Fruit fly (Drosophila melanogaster) whole organism, pupa: ENCODE results near the gene CG2680.

Experiments used
- CG10348 ChIP-seq: fragments of 200-800 bp; sonication (Bioruptor generic); IDR thresholded peaks from 2 replicates; pipeline ENCODE4 v1.3.6; 2022; ENCODE audit warnings: missing biosample characterization, missing genetic modification characterization
- CG13204 ChIP-seq: fragments of 200-800 bp; sonication (Bioruptor generic); optimal IDR thresholded peaks from 2 replicates; lab custom pipeline; 2018; ENCODE audit warnings: missing biosample characterization, mild to moderate bottlenecking, missing genetic modification characterization, moderate library complexity
- CG17806 ChIP-seq: fragments of 200-800 bp; sonication (Bioruptor generic); optimal IDR thresholded peaks from 2 replicates; lab custom pipeline; 2018; ENCODE audit warnings: missing biosample characterization, mild to moderate bottlenecking, missing genetic modification characterization, moderate library complexity
- CG32121 ChIP-seq: fragments of 200-800 bp; sonication (Bioruptor generic); IDR thresholded peaks from 2 replicates; pipeline ENCODE4 v1.3.6; 2022; ENCODE audit warnings: missing biosample characterization, missing genetic modification characterization
- CG34367 ChIP-seq: fragments of 200-800 bp; sonication (Bioruptor generic); optimal IDR thresholded peaks from 2 replicates; lab custom pipeline; 2018; ENCODE audit warnings: missing biosample characterization, mild to moderate bottlenecking, missing genetic modification characterization
- CG9948 ChIP-seq: fragments of 200-800 bp; sonication (Bioruptor generic); optimal IDR thresholded peaks from 2 replicates; lab custom pipeline; 2018; ENCODE audit warnings: missing biosample characterization, mild to moderate bottlenecking, missing genetic modification characterization, moderate library complexity
- D1 ChIP-seq: fragments of 200-800 bp; sonication (Bioruptor generic); optimal IDR thresholded peaks from 2 replicates; lab custom pipeline; 2018; ENCODE audit warnings: missing biosample characterization, mild to moderate bottlenecking, missing genetic modification characterization, moderate library complexity
- EcR ChIP-seq: fragments of 200-800 bp; sonication (Bioruptor generic); optimal IDR thresholded peaks from 3 replicates; lab custom pipeline; 2019; ENCODE audit warnings: missing biosample characterization, missing genetic modification characterization, mild to moderate bottlenecking, moderate library complexity, missing genetic modification reagents
- Pif1A ChIP-seq: fragments of 200-800 bp; sonication (Bioruptor generic); optimal IDR thresholded peaks from 3 replicates; lab custom pipeline; 2016; ENCODE audit warnings: missing biosample characterization, missing genetic modification characterization
- gl ChIP-seq: fragments of 200-800 bp; sonication (Bioruptor generic); optimal IDR thresholded peaks from 2 replicates; lab custom pipeline; 2018; ENCODE audit warnings: missing biosample characterization, mild to moderate bottlenecking, missing genetic modification characterization

- TF ChIP-seq CG9948 (tag; lab: Kevin White, UChicago), result no peak
- no peak for TF ChIP-seq gl
- TF ChIP-seq EcR (GFP tag; lab: Kevin White, UChicago), result no peak
- TF ChIP-seq CG17806 (tag; lab: Kevin White, UChicago), result no peak
- no peak for TF ChIP-seq CG34367 (tag; lab: Kevin White, UChicago)
- no peak for TF ChIP-seq CG10348
- TF ChIP-seq CG13204, result no peak
- TF ChIP-seq Pif1A, result no peak
- no peak for TF ChIP-seq CG32121 (GFP tag; lab: Robert Waterston, UW)
- no peak for TF ChIP-seq D1
Measured at dm6 chrX:2738663-2739062, 31.4 kb upstream of the CG2680 start, which contains the start of gene crm.
